Worm (Caenorhabditis elegans) whole organism, midembryonic: ENCODE results near the gene nhr-180.

Experiments used
- T22C8.4 ChIP-seq: fragments of 200-800 bp; sonication (Bioruptor generic); IDR thresholded peaks from 2 replicates; pipeline ENCODE4 v1.3.6; 2022; ENCODE audit warnings: missing genetic modification characterization, missing compliant biosample characterization
- cog-1 ChIP-seq: sonication (generic microtip); optimal IDR thresholded peaks from 2 replicates; lab custom pipeline; 2016; ENCODE audit warnings: missing genetic modification characterization, missing compliant biosample characterization
- flt-1 ChIP-seq: fragments of 200-800 bp; sonication (Bioruptor generic); IDR thresholded peaks from 2 replicates; pipeline ENCODE4 v1.3.6; 2022; ENCODE audit warnings: missing genetic modification characterization, missing compliant biosample characterization
- klf-2 ChIP-seq: fragments of 200-800 bp; sonication (Bioruptor generic); conservative IDR thresholded peaks from 2 replicates; pipeline ENCODE4 v1.3.6; 2022; ENCODE audit warnings: missing genetic modification reagents, missing genetic modification characterization, missing compliant biosample characterization
- med-1 ChIP-seq: sonication (generic microtip); optimal IDR thresholded peaks from 2 replicates; lab custom pipeline; 2017; ENCODE audit warnings: missing genetic modification characterization, mild to moderate bottlenecking, missing compliant biosample characterization, antibody characterized with exemption, missing genetic modification reagents; ENCODE audit not compliant: insufficient read depth
- ref-1 ChIP-seq: fragments of 200-800 bp; sonication (Bioruptor generic); conservative IDR thresholded peaks from 2 replicates; pipeline ENCODE4 v1.3.6; 2022; ENCODE audit warnings: missing genetic modification reagents, missing genetic modification characterization, missing compliant biosample characterization
- tab-1 ChIP-seq: fragments of 200-800 bp; sonication (Bioruptor generic); IDR thresholded peaks from 2 replicates; pipeline ENCODE4 v1.3.6; 2022; ENCODE audit warnings: missing genetic modification characterization, missing compliant biosample characterization
- ztf-23 ChIP-seq: fragments of 200-800 bp; sonication (Bioruptor generic); IDR thresholded peaks from 2 replicates; pipeline ENCODE4 v1.3.6; 2022; ENCODE audit warnings: missing genetic modification reagents, missing genetic modification characterization, missing compliant biosample characterization
- ztf-29 ChIP-seq: fragments of 200-800 bp; sonication (Bioruptor generic); IDR thresholded peaks from 2 replicates; pipeline ENCODE4 v1.3.6; 2022; ENCODE audit warnings: missing genetic modification reagents, missing genetic modification characterization, missing compliant biosample characterization

The nhr-180 gene

DNA sequence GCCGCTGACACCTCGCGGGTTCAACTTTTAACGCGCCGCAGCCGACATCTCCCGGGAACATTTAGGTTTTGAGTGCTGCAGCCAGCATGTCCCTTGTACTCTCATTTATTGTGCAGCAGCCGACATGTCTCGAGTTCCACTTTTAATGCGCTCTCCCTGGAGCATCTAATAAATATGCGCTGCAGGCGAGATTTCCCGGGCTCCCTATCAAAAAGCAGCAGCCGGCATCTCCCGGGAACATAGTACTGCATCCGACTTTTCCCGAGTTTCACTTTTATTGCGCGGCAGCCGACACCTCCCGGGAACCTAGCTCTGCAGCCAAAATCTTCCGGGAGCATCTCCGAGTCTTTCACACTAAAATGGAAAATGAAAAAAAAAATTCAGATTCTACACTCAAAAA is 46.3 kb downstream of the nhr-180 start:
- TF ChIP-seq ref-1 (GFP tag; lab: Robert Waterston, UW), result no peak
- no peak for TF ChIP-seq med-1 (GFP tag; lab: Kevin White, UChicago)

DNA sequence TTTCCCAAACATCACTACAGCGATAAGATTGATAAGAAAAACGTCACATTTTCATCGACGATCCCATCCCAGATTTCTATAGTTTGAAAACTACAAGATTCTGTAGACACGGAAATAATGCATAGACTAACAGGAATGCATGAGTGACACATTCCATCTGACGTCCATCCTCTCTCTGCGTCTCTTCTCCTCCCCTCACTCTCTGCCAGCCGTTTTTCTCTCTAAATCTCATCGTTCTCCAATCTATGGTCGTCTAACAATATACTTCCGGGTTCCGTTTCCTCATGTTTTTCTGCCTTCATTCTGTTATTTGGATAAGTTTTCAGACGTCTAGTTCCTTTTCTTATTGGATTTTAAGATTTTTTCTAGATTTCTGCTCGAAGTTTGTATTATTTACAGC is 48.3 kb downstream of the nhr-180 start, which contains the start of gene F48G7.4:
Gene F48G7.4, plus strand, starts transcription at position 400 of the 400 bp plus-strand sequence.
- TF ChIP-seq T22C8.4 (GFP tag; lab: Robert Waterston, UW) (no peak), tab-1 (no peak), cog-1 (peak; percentile 24), klf-2 (GFP tag; lab: Robert Waterston, UW) (no peak)

DNA sequence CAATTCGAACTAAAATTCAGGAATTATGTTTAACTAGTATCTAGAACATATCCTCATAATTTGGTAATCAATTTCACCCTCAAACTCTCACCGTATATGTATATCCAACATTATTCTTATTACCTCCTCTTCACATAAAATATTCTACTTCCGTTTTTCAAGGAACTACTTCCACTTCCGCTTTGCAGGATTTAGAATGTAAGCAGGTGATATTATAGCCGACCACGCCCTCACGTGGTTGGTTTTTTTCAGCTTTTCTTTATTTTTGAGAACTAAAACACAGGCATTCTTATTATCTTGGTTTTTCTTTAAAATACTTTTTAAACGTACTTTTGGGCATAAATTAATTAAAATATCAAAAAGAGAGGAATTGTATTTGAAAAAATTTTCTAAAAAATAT is 49.4 kb downstream of the nhr-180 start:
- TF ChIP-seq T22C8.4 (GFP tag; lab: Robert Waterston, UW) (no peak), tab-1 (no peak), cog-1 (no peak), ztf-23 (GFP tag; lab: Robert Waterston, UW) (no peak), flt-1 (GFP tag; lab: Robert Waterston, UW) (no peak), ztf-29 (GFP tag; lab: Robert Waterston, UW) (no peak), med-1 (GFP tag; lab: Kevin White, UChicago) (no peak), klf-2 (GFP tag; lab: Robert Waterston, UW) (no peak)
